Fruit fly (Drosophila melanogaster): ENCODE results near the gene PGRP-SB1.

Gene PGRP-SB1

DNA sequence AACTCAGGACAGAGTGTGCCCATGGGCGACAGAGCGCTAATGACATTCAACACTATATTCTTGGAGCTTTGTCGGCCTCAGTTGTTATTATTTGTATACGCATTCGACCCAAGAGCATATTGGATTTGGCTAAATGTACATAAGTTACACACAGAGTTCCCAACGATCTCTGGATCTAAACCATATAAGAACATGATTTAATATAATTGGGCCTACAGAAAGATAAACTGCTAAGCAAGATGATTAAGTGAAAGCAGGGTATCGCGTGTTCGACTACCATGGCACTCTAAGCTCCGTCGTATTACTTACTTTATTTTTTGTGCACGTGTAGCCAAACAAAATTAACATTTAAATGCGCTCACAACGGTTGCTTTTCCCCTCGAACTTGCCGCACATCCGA, 32.5 kb upstream of the PGRP-SB1 start (continued):
- TF ChIP-seq CG15479 (GFP tag; optimal IDR thresholded peaks at IDR 0.05) (no peak), CG4617 (GFP tag; optimal IDR thresholded peaks at IDR 0.05; ENCODE audit: borderline replicate concordance) (no peak), CG14860 (GFP tag; IDR thresholded peaks at IDR 0.05; ENCODE audit: partially characterized antibody) (no peak), kah (GFP tag; optimal IDR thresholded peaks at IDR 0.05) (no peak), CG42726 (GFP tag; IDR thresholded peaks at IDR 0.05; ENCODE audit: partially characterized antibody) (no peak), jigr1 (GFP tag; IDR thresholded peaks at IDR 0.05) (no peak), stwl (tag; optimal IDR thresholded peaks at IDR 0.05) (no peak), Lpt (GFP tag; optimal IDR thresholded peaks at IDR 0.05) (no peak), Fer2 (tag; optimal IDR thresholded peaks at IDR 0.05) (no peak), Atf-2 (GFP tag; optimal IDR thresholded peaks at IDR 0.05) (peak; percentile 39), CG7839 (tag; optimal IDR thresholded peaks at IDR 0.05) (peak; percentile 52), fd3F (GFP tag; optimal IDR thresholded peaks at IDR 0.05) (no peak), CG7372 (GFP tag; IDR thresholded peaks at IDR 0.05) (no peak), tap (tag; optimal IDR thresholded peaks at IDR 0.05) (no peak), hbn (GFP tag; IDR thresholded peaks at IDR 0.05; ENCODE audit: partially characterized antibody) (no peak), CG10209 (GFP tag; optimal IDR thresholded peaks at IDR 0.05) (peak; percentile 20), Mrtf (GFP tag; IDR thresholded peaks at IDR 0.05) (no peak), slbo (GFP tag; IDR thresholded peaks at IDR 0.05) (no peak), Neu2 (GFP tag; optimal IDR thresholded peaks at IDR 0.05; ENCODE audit: borderline replicate concordance) (no peak), CG4730 (GFP tag; IDR thresholded peaks at IDR 0.05) (no peak), Dfd (GFP tag; optimal IDR thresholded peaks at IDR 0.05) (no peak), CG5180 (GFP tag; optimal IDR thresholded peaks at IDR 0.05) (no peak), CG33213 (GFP tag; optimal IDR thresholded peaks at IDR 0.05) (no peak), CG11723 (GFP tag; optimal IDR thresholded peaks at IDR 0.05) (no peak), ind (GFP tag; optimal IDR thresholded peaks at IDR 0.05) (no peak), CG15073 (GFP tag; optimal IDR thresholded peaks at IDR 0.05) (no peak), jing (GFP tag; optimal IDR thresholded peaks at IDR 0.05) (peak; percentile 18), Hr78 (GFP tag; optimal IDR thresholded peaks at IDR 0.05) (no peak), onecut (GFP tag; IDR thresholded peaks at IDR 0.05) (no peak), CG15696 (tag; optimal IDR thresholded peaks at IDR 0.05) (no peak), CHES-1-like (GFP tag; optimal IDR thresholded peaks at IDR 0.05) (no peak), CG8281 (tag; optimal IDR thresholded peaks at IDR 0.05) (no peak), CG17912 (GFP tag; optimal IDR thresholded peaks at IDR 0.05) (no peak), CG1233 (GFP tag; optimal IDR thresholded peaks at IDR 0.05) (no peak), otp (GFP tag; IDR thresholded peaks at IDR 0.05) (no peak), CG17359 (tag; optimal IDR thresholded peaks at IDR 0.05) (peak; percentile 46), CG4328 (GFP tag; optimal IDR thresholded peaks at IDR 0.05) (no peak), H2.0 (GFP tag; IDR thresholded peaks at IDR 0.05) (peak; percentile 46), CG4282 (GFP tag; optimal IDR thresholded peaks at IDR 0.05) (no peak), mirr (GFP tag; optimal IDR thresholded peaks at IDR 0.05) (no peak), stc (GFP tag; IDR thresholded peaks at IDR 0.05) (no peak), crc (GFP tag; optimal IDR thresholded peaks at IDR 0.05) (no peak), crp (GFP tag; optimal IDR thresholded peaks at IDR 0.05) (no peak), gsb (GFP tag; IDR thresholded peaks at IDR 0.05) (no peak), Asciz (GFP tag; optimal IDR thresholded peaks at IDR 0.05) (no peak), Mes4 (GFP tag; optimal IDR thresholded peaks at IDR 0.05) (no peak), CG31441 (GFP tag; IDR thresholded peaks at IDR 0.05) (peak; percentile 55), CG1832 (GFP tag; optimal IDR thresholded peaks at IDR 0.05) (no peak), Optix (GFP tag; IDR thresholded peaks at IDR 0.05) (peak; percentile 66; the same call in 2 of the 3 replicates), lab (GFP tag; optimal IDR thresholded peaks at IDR 0.05) (peak; percentile 0), E2f1 (GFP tag; IDR thresholded peaks at IDR 0.05) (no peak)

Data from whole organism, embryonic.